Worm (Caenorhabditis elegans): Measurements from ENCODE around the gene srx-6.

ce11 chrV:7357132-7357531, 44.0 kb upstream of the srx-6 start, which contains the start of gene C03G6.6:
- TF ChIP-seq skn-1 (tag; optimal IDR thresholded peaks at IDR 0.05), result no peak
- no peak for TF ChIP-seq mes-2 (tag; optimal IDR thresholded peaks at IDR 0.05; ENCODE audit: poor library complexity, severe bottlenecking)
- TF ChIP-seq snpc-4 (tag; optimal IDR thresholded peaks at IDR 0.05), result no peak
- no peak for TF ChIP-seq cey-2 (tag; optimal IDR thresholded peaks at IDR 0.05; ENCODE audit: borderline replicate concordance, insufficient read depth)
- no peak for TF ChIP-seq mep-1 (tag; optimal IDR thresholded peaks at IDR 0.05)
- no peak for TF ChIP-seq aly-2 (tag; optimal IDR thresholded peaks at IDR 0.05)
- TF ChIP-seq dmd-9 (GFP tag; IDR thresholded peaks at IDR 0.05), result no peak
- TF ChIP-seq nhr-237 (tag; optimal IDR thresholded peaks at IDR 0.05), result no peak
- no peak for TF ChIP-seq ctbp-1 (GFP tag; IDR thresholded peaks at IDR 0.05)
